Worm (Caenorhabditis elegans) whole organism, mixed stage, embryonic: ENCODE data around the gene C26D10.3.
A peak's percentile ranks its signal among the peaks of the same experiment; 100 is the strongest.

Source experiments
- M03D4.4 ChIP-seq: sonication (generic microtip); optimal IDR thresholded peaks from 2 replicates; lab custom pipeline; 2017; ENCODE audit warnings: mild to moderate bottlenecking, missing genetic modification characterization, missing compliant biosample characterization
- bed-3 ChIP-seq: fragments of 200-800 bp; sonication (Bioruptor generic); optimal IDR thresholded peaks from 3 replicates; lab custom pipeline; 2018; ENCODE audit warnings: mild to moderate bottlenecking, missing genetic modification characterization, moderate library complexity, missing compliant biosample characterization
- blmp-1 ChIP-seq: fragments of 150-350 bp; optimal IDR thresholded peaks from 2 replicates; lab custom pipeline; 2014; ENCODE audit warnings: missing biosample characterization, missing genetic modification characterization
- ceh-39 ChIP-seq: fragments of 150-350 bp; optimal IDR thresholded peaks from 2 replicates; lab custom pipeline; 2014; ENCODE audit warnings: missing biosample characterization, missing genetic modification characterization
- ceh-83 ChIP-seq: fragments of 200-800 bp; sonication (Bioruptor generic); optimal IDR thresholded peaks from 2 replicates; lab custom pipeline; 2018; ENCODE audit warnings: mild to moderate bottlenecking, missing genetic modification characterization, missing compliant biosample characterization
- ces-1 ChIP-seq: fragments of 150-350 bp; optimal IDR thresholded peaks from 2 replicates; lab custom pipeline; 2014; ENCODE audit warnings: missing biosample characterization, missing genetic modification reagents, missing genetic modification characterization
- cnd-1 ChIP-seq: fragments of 200-800 bp; sonication (Bioruptor generic); optimal IDR thresholded peaks from 2 replicates; lab custom pipeline; 2018; ENCODE audit warnings: mild to moderate bottlenecking, missing genetic modification characterization, missing compliant biosample characterization
- elt-1 ChIP-seq: sonication (generic microtip); optimal IDR thresholded peaks from 2 replicates; lab custom pipeline; 2017; ENCODE audit warnings: missing genetic modification characterization, mild to moderate bottlenecking, missing compliant biosample characterization, antibody characterized with exemption, moderate library complexity, borderline replicate concordance; ENCODE audit not compliant: insufficient read depth
- elt-3 ChIP-seq: fragments of 150-350 bp; optimal IDR thresholded peaks from 2 replicates; lab custom pipeline; 2014; ENCODE audit warnings: missing biosample characterization, missing genetic modification characterization
- flh-1 ChIP-seq: fragments of 200-800 bp; sonication (Bioruptor generic); optimal IDR thresholded peaks from 2 replicates; lab custom pipeline; 2018; ENCODE audit warnings: mild to moderate bottlenecking, missing genetic modification characterization, moderate library complexity, missing compliant biosample characterization
- ham-2 ChIP-seq: fragments of 200-800 bp; sonication (Bioruptor generic); optimal IDR thresholded peaks from 2 replicates; lab custom pipeline; 2018; ENCODE audit warnings: mild to moderate bottlenecking, missing genetic modification characterization, missing compliant biosample characterization
- hlh-1 ChIP-seq: fragments of 150-350 bp; optimal IDR thresholded peaks from 2 replicates; lab custom pipeline; 2014; ENCODE audit warnings: missing biosample characterization, missing genetic modification reagents, missing genetic modification characterization
- lin-13 ChIP-seq: fragments of 150-350 bp; optimal IDR thresholded peaks from 2 replicates; lab custom pipeline; 2014; ENCODE audit warnings: missing biosample characterization, missing genetic modification characterization
- lin-32 ChIP-seq: fragments of 200-800 bp; sonication (Bioruptor generic); optimal IDR thresholded peaks from 2 replicates; lab custom pipeline; 2018; ENCODE audit warnings: mild to moderate bottlenecking, missing genetic modification characterization, missing compliant biosample characterization
- lsy-2 ChIP-seq: fragments of 150-350 bp; optimal IDR thresholded peaks from 2 replicates; lab custom pipeline; 2014; ENCODE audit warnings: missing biosample characterization, missing genetic modification characterization
- mab-5 ChIP-seq: fragments of 150-350 bp; optimal IDR thresholded peaks from 2 replicates; lab custom pipeline; 2014; ENCODE audit warnings: missing biosample characterization, missing genetic modification characterization
- mep-1 ChIP-seq: fragments of 150-350 bp; optimal IDR thresholded peaks from 2 replicates; lab custom pipeline; 2017; ENCODE audit warnings: missing biosample characterization, missing genetic modification reagents, missing genetic modification characterization, inconsistent platforms
- mls-2 ChIP-seq: sonication (generic microtip); optimal IDR thresholded peaks from 2 replicates; lab custom pipeline; 2016; ENCODE audit warnings: mild to moderate bottlenecking, missing genetic modification characterization, moderate library complexity, missing compliant biosample characterization
- nhr-12 ChIP-seq: fragments of 150-350 bp; optimal IDR thresholded peaks from 2 replicates; lab custom pipeline; 2014; ENCODE audit warnings: missing biosample characterization, missing genetic modification characterization
- nhr-2 ChIP-seq: fragments of 150-350 bp; optimal IDR thresholded peaks from 2 replicates; lab custom pipeline; 2014; ENCODE audit warnings: missing biosample characterization, missing genetic modification characterization
- nhr-237 ChIP-seq: fragments of 150-350 bp; optimal IDR thresholded peaks from 2 replicates; lab custom pipeline; 2014; ENCODE audit warnings: missing biosample characterization, missing genetic modification characterization
- nhr-28 ChIP-seq: fragments of 150-350 bp; optimal IDR thresholded peaks from 2 replicates; lab custom pipeline; 2014; ENCODE audit warnings: missing biosample characterization, missing genetic modification characterization
- nhr-76 ChIP-seq: sonication (generic microtip); optimal IDR thresholded peaks from 2 replicates; lab custom pipeline; 2017; ENCODE audit warnings: missing biosample characterization, missing genetic modification characterization
- pha-4 ChIP-seq: fragments of 150-350 bp; optimal IDR thresholded peaks from 2 replicates; lab custom pipeline; 2018; ENCODE audit warnings: missing biosample characterization, missing genetic modification reagents, missing genetic modification characterization
- sem-2 ChIP-seq: fragments of 200-800 bp; sonication (Bioruptor generic); optimal IDR thresholded peaks from 2 replicates; lab custom pipeline; 2018; ENCODE audit warnings: mild to moderate bottlenecking, missing genetic modification characterization, missing compliant biosample characterization
- snpc-4 ChIP-seq: fragments of 150-350 bp; optimal IDR thresholded peaks from 2 replicates; lab custom pipeline; 2014; ENCODE audit warnings: missing biosample characterization, missing genetic modification characterization
- sptf-1 ChIP-seq: sonication (generic microtip); optimal IDR thresholded peaks from 2 replicates; lab custom pipeline; 2017; ENCODE audit warnings: mild to moderate bottlenecking, missing genetic modification characterization, moderate library complexity, missing compliant biosample characterization
- tbx-8 ChIP-seq: fragments of 200-800 bp; sonication (Bioruptor generic); optimal IDR thresholded peaks from 2 replicates; lab custom pipeline; 2018; ENCODE audit warnings: mild to moderate bottlenecking, missing genetic modification characterization, moderate library complexity, missing compliant biosample characterization
- unc-120 ChIP-seq: sonication (generic microtip); optimal IDR thresholded peaks from 2 replicates; lab custom pipeline; 2017; ENCODE audit warnings: missing genetic modification characterization, missing compliant biosample characterization; ENCODE audit not compliant: poor library complexity, severe bottlenecking
- unc-39 ChIP-seq: fragments of 150-350 bp; optimal IDR thresholded peaks from 2 replicates; lab custom pipeline; 2014; ENCODE audit warnings: missing biosample characterization, missing genetic modification characterization
- zip-8 ChIP-seq: fragments of 150-350 bp; optimal IDR thresholded peaks from 2 replicates; lab custom pipeline; 2014; ENCODE audit warnings: missing biosample characterization, missing genetic modification characterization
- ztf-11 ChIP-seq: fragments of 150-350 bp; optimal IDR thresholded peaks from 2 replicates; lab custom pipeline; 2014; ENCODE audit warnings: missing biosample characterization, missing genetic modification characterization

C26D10.3 gene

DNA sequence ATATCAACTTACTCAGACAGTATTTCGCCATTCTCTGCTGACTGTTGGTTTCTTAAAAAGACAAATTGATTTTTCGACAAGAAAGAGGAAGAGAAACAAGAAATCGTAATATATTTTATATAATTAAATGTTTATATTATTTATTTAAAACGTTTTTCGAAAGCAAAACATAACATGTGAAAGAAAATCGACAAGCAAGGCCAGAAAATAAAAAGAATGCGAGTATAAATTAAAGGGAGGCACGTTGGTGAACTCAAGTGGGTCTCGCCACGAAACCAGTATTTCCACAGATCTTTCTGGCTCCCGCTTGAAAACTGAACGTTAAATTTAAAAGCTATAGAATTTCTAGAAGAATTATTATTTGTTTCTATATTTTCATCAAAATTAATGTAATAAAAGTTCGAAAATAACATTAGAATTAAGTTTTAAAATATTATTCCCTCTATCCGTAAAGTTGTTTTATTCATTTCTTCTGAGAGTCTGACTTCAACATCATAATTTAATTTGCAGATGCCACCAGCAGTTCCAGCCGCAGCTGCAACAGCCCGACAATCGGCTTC lies 41.9 kb upstream of the C26D10.3 start, which contains the start of the genes nst-1 and cct-4:
Gene nst-1, minus strand, starts transcription at position 51 of the 560 bp plus-strand sequence.
Gene cct-4, plus strand, starts transcription at position 510 of the 560 bp plus-strand sequence.
- no peak for TF ChIP-seq nhr-12 (tag; lab: Kevin White, UChicago)
- no peak for TF ChIP-seq tbx-8
- no peak for TF ChIP-seq zip-8 (tag; lab: Kevin White, UChicago)
- TF ChIP-seq ham-2 (GFP tag; lab: Kevin White, UChicago) = no peak
- no peak for TF ChIP-seq snpc-4
- no peak for TF ChIP-seq M03D4.4
- no peak for TF ChIP-seq bed-3 (GFP tag; lab: Kevin White, UChicago)
- no peak for TF ChIP-seq lin-32 (GFP tag; lab: Kevin White, UChicago)
- TF ChIP-seq ztf-11 (tag; lab: Kevin White, UChicago) = no peak
- TF ChIP-seq nhr-76 (tag; lab: Kevin White, UChicago) = no peak
- TF ChIP-seq nhr-2 (tag; lab: Kevin White, UChicago) = no peak
- no peak for TF ChIP-seq flh-1 (GFP tag; lab: Kevin White, UChicago)
- peak; percentile 22 for TF ChIP-seq nhr-237
- TF ChIP-seq pha-4 (tag; lab: Kevin White, UChicago) = no peak
- TF ChIP-seq nhr-28 (tag; lab: Kevin White, UChicago) = no peak
- no peak for TF ChIP-seq hlh-1
- no peak for TF ChIP-seq cnd-1 (tag; lab: Kevin White, UChicago)
- TF ChIP-seq blmp-1 (tag; lab: Kevin White, UChicago) = no peak
- no peak for TF ChIP-seq unc-39 (tag; lab: Kevin White, UChicago)
- peak; percentile 32 for TF ChIP-seq lsy-2
- no peak for TF ChIP-seq elt-3
- no peak for TF ChIP-seq lin-13 (tag; lab: Kevin White, UChicago)
- TF ChIP-seq mep-1 (tag; lab: Kevin White, UChicago) = peak; percentile 28
- TF ChIP-seq unc-120 (tag; lab: Kevin White, UChicago) = no peak
- peak; percentile 39 for TF ChIP-seq ces-1 (GFP tag; lab: Kevin White, UChicago)
- TF ChIP-seq ceh-83 (GFP tag; lab: Kevin White, UChicago) = no peak

DNA sequence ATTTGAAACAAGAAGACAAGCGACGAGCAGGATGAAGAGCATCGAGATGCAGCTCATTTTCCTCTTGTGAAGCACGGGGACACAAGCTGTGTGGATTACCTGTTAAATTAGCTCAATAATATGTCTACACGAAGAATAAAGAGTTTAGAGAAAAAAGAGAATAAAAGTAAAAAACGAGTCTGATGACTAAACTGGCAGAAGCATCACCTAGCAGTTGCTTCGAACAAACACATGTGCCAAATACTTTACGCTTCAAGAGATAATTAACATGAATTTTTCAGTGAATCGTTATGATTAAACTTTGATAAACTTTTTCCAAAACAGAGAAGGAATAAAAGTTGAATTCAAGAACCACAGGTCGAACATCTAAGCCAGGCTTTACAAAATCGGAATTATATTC lies 29.9 kb upstream of the C26D10.3 start, which contains the start of gene nlp-55:
Gene nlp-55, minus strand, starts transcription at position 101 of the 400 bp plus-strand sequence.
- TF ChIP-seq mls-2 (tag; lab: Kevin White, UChicago) (no peak), flh-1 (GFP tag; lab: Kevin White, UChicago) (no peak), mep-1 (tag; lab: Kevin White, UChicago) (no peak), elt-3 (no peak), unc-39 (tag; lab: Kevin White, UChicago) (no peak), zip-8 (tag; lab: Kevin White, UChicago) (no peak), cnd-1 (tag; lab: Kevin White, UChicago) (no peak), lin-13 (tag; lab: Kevin White, UChicago) (no peak), nhr-12 (tag; lab: Kevin White, UChicago) (no peak), ztf-11 (tag; lab: Kevin White, UChicago) (no peak), nhr-2 (tag; lab: Kevin White, UChicago) (no peak), M03D4.4 (no peak), nhr-28 (tag; lab: Kevin White, UChicago) (no peak), lin-32 (GFP tag; lab: Kevin White, UChicago) (no peak), ceh-83 (GFP tag; lab: Kevin White, UChicago) (no peak), tbx-8 (no peak), ham-2 (GFP tag; lab: Kevin White, UChicago) (no peak), nhr-76 (tag; lab: Kevin White, UChicago) (no peak)
- TF ChIP-seq, all 35 proteins: peak for 0

DNA sequence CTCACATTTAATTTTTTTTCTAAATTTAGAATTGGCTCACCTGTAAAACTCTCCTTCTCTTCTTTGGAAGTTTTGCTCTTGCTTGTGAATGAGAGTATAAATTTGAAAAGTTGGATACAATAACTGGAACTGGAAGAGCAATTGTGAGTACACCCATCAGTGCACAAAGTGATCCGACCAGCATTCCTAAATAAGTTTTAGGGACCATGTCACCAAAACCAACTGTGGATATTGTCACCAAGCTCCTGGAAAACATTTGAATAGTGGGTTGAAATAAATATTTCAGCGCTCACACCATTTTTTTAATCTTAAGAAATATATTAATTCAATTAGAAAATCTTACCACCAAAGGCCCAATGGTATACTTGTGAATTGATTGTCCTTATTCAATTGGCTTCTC lies 16.9 kb upstream of the C26D10.3 start:
- TF ChIP-seq nhr-12 (tag; lab: Kevin White, UChicago) (no peak), ham-2 (GFP tag; lab: Kevin White, UChicago) (no peak), bed-3 (GFP tag; lab: Kevin White, UChicago) (no peak), ceh-83 (GFP tag; lab: Kevin White, UChicago) (no peak), elt-3 (no peak), lin-32 (GFP tag; lab: Kevin White, UChicago) (no peak), M03D4.4 (no peak), blmp-1 (tag; lab: Kevin White, UChicago) (no peak), nhr-237 (no peak), elt-1 (tag; lab: Kevin White, UChicago) (no peak), unc-39 (tag; lab: Kevin White, UChicago) (no peak), lin-13 (tag; lab: Kevin White, UChicago) (no peak), tbx-8 (no peak), sem-2 (GFP tag; lab: Kevin White, UChicago) (no peak), nhr-76 (tag; lab: Kevin White, UChicago) (no peak), ceh-39 (no peak), unc-120 (tag; lab: Kevin White, UChicago) (no peak), hlh-1 (no peak)

DNA sequence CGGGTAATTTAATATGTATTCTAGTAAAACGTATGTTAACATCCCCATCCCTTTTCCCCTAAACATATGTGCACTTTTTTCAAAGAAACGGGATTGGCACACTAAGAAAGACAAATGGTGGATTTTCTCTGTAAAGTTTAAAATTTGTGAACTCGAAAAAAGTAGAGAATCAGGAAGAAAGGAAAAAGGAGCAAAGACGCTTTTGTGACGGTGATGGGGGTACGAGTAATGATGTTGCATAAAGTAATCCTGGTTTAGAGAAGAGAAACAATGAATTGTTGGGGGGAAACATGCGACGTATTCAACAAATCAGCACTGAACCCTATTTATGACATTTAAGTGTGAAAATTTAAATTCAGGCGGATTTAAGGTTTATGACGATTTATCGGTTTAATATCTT lies 13.7 kb upstream of the C26D10.3 start:
- TF ChIP-seq mab-5 (tag; lab: Kevin White, UChicago) (no peak), zip-8 (tag; lab: Kevin White, UChicago) (no peak), sptf-1 (no peak), M03D4.4 (no peak), snpc-4 (no peak), nhr-2 (tag; lab: Kevin White, UChicago) (no peak), elt-3 (no peak), hlh-1 (no peak), ztf-11 (tag; lab: Kevin White, UChicago) (no peak), unc-120 (tag; lab: Kevin White, UChicago) (no peak), flh-1 (GFP tag; lab: Kevin White, UChicago) (no peak), ceh-83 (GFP tag; lab: Kevin White, UChicago) (no peak), ham-2 (GFP tag; lab: Kevin White, UChicago) (no peak)
